Worm (Caenorhabditis elegans) whole organism, L3 larva: Measurements from ENCODE around the gene str-262.

Experiments
- elt-2 ChIP-seq: sonication (generic microtip); optimal IDR thresholded peaks from 2 replicates; lab custom pipeline; 2016; ENCODE audit warnings: missing genetic modification reagents, mild to moderate bottlenecking, missing genetic modification characterization, missing compliant biosample characterization
- nhr-76 ChIP-seq: fragments of 150-350 bp; sonication (generic microtip); optimal IDR thresholded peaks from 5 replicates; lab custom pipeline; 2014; ENCODE audit warnings: missing biosample characterization, missing genetic modification characterization
- nhr-77 ChIP-seq: fragments of 150-350 bp; optimal IDR thresholded peaks from 2 replicates; lab custom pipeline; 2014; ENCODE audit warnings: missing biosample characterization, missing genetic modification characterization
- ztf-11 ChIP-seq: fragments of 150-350 bp; optimal IDR thresholded peaks from 2 replicates; lab custom pipeline; 2014; ENCODE audit warnings: missing biosample characterization, missing genetic modification characterization

ce11 chrV:725807-726572 is 26.6 kb downstream of the str-262 start:
- TF ChIP-seq nhr-77 (tag; lab: Kevin White, UChicago) = no peak
- no peak for TF ChIP-seq nhr-76 (tag; lab: Kevin White, UChicago)
- TF ChIP-seq ztf-11 = no peak
- no peak for TF ChIP-seq elt-2
